Fruit fly (Drosophila melanogaster): Measurements from ENCODE around the gene cwo.

cwo gene

DNA sequence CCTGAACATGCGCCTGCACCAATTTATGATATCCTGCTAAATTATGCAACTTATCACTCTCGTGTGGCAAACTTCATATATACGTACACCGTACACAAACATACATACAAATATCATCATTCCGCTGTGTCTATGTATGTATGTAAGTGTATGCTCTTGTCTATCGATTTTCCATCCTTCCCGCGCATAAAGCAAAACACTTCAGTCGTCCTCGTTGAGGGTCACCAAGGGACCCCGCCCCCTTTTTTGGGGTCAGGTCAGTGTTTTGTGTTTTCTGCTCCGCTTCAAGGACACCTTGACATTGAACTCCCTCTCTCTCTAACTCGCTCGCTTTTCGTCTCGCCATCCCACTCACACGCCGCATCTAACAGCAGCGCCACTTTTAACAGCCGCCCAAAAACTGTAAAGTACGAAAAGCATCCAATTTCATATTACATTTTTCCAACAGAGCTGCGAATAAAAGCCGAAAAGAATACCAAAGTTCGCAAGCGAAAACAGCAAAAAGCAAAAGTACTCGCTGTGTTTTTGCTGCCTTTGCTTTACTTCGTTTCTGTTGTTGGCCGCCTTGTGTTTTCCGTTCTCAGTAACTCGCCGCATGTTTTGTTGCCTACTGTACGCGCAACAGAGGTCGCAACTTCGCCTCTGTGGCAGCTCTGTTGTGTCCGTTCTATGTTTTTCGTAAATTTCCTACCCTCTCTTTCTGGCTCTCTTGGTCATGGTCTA is 32.1 kb upstream of the cwo start:
- no peak for TF ChIP-seq woc (GFP tag; optimal IDR thresholded peaks at IDR 0.05)
- no peak for TF ChIP-seq CrebA (GFP tag; optimal IDR thresholded peaks at IDR 0.05; ENCODE audit: borderline replicate concordance)
- TF ChIP-seq Jra (GFP tag; optimal IDR thresholded peaks at IDR 0.05), result no peak
- no peak for TF ChIP-seq sage (GFP tag; optimal IDR thresholded peaks at IDR 0.05)
- TF ChIP-seq dl (GFP tag; optimal IDR thresholded peaks at IDR 0.05; ENCODE audit: insufficient read depth in 1 of 2, partially characterized antibody in 2 of 2), result peak in 1 of 2 experiments; percentile 41
- no peak for TF ChIP-seq Rel (GFP tag; optimal IDR thresholded peaks at IDR 0.05)
- TF ChIP-seq Rel (tag; optimal IDR thresholded peaks at IDR 0.05), result no peak
- no peak for TF ChIP-seq CG9705 (GFP tag; optimal IDR thresholded peaks at IDR 0.05)
- TF ChIP-seq fru (GFP tag; optimal IDR thresholded peaks at IDR 0.05), result no peak
- peak; percentile 57 for TF ChIP-seq psq (GFP tag; optimal IDR thresholded peaks at IDR 0.05)
- no peak for TF ChIP-seq dsf (GFP tag; optimal IDR thresholded peaks at IDR 0.05; ENCODE audit: borderline replicate concordance)
- TF ChIP-seq dmrt93B (GFP tag; optimal IDR thresholded peaks at IDR 0.05), result no peak
- TF ChIP-seq Hr78 (GFP tag; optimal IDR thresholded peaks at IDR 0.05), result no peak
- TF ChIP-seq rgr (GFP tag; optimal IDR thresholded peaks at IDR 0.05), result no peak
- no peak for TF ChIP-seq Dfd (GFP tag; optimal IDR thresholded peaks at IDR 0.05)
- TF ChIP-seq HLH106 (tag; optimal IDR thresholded peaks at IDR 0.05), result no peak
- peak; percentile 47 for TF ChIP-seq Dif (GFP tag; optimal IDR thresholded peaks at IDR 0.05; ENCODE audit: partially characterized antibody)
- peak; percentile 35 for TF ChIP-seq Vsx2 (GFP tag; optimal IDR thresholded peaks at IDR 0.05; ENCODE audit: partially characterized antibody)
- no peak for TF ChIP-seq CG32264 (GFP tag; optimal IDR thresholded peaks at IDR 0.05)

DNA sequence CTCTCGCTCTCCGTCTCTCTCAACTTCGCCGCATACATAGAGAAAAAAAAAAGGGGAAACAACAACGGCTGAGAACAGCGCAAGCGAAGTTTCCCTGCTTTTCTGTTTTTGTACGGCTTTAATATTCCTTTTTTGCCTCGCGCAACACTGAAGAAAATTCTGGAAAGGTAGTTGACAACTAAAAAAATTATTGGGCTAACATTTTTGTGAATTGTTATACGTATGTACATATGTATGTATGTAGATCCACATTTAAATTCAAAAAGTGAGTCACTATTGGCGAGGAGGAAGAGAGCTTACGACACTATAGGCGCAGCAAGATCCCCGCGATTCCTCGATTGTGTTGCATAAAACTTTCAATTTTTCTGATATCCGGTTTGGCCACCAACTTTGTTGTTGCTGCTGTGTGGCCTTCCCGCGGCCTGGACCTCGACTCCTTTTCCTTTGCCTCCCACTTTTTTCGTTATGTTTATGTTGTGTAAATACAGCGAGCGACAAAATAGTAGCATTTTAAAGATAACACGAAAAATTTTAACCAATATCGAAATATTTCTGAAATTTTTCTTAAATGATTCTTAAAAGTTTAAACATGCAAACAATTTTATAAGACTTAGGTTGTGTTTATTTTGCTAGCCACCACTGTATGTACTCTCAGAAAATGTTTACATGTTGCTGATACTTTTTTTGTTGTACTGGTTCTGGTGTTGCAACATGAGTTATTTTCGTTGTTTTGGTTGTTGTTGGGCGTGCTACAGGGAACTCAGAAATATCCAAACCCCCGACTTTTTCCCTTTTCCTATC is 31.3 kb upstream of the cwo start:
- TF ChIP-seq jim (GFP tag; optimal IDR thresholded peaks at IDR 0.05), result no peak
- TF ChIP-seq CG9705 (GFP tag; optimal IDR thresholded peaks at IDR 0.05), result peak; percentile 92
- peak; percentile 96 for TF ChIP-seq Sp1 (GFP tag; optimal IDR thresholded peaks at IDR 0.05)
- peak; percentile 87 for TF ChIP-seq sage (GFP tag; optimal IDR thresholded peaks at IDR 0.05)
- peak; percentile 86 for TF ChIP-seq sv (GFP tag; optimal IDR thresholded peaks at IDR 0.05)
- TF ChIP-seq CrebA (GFP tag; optimal IDR thresholded peaks at IDR 0.05; ENCODE audit: borderline replicate concordance), result peak; percentile 32
- TF ChIP-seq CG32264 (GFP tag; optimal IDR thresholded peaks at IDR 0.05), result peak; percentile 54
- no peak for TF ChIP-seq dl (GFP tag; optimal IDR thresholded peaks at IDR 0.05; ENCODE audit: insufficient read depth in 1 of 2, partially characterized antibody in 2 of 2)
- TF ChIP-seq psq (GFP tag; optimal IDR thresholded peaks at IDR 0.05), result peak; percentile 94
- peak; percentile 94 for TF ChIP-seq OdsH (GFP tag; optimal IDR thresholded peaks at IDR 0.05)
- peak; percentile 93 for TF ChIP-seq rgr (GFP tag; optimal IDR thresholded peaks at IDR 0.05)
- TF ChIP-seq Hr83 (GFP tag; optimal IDR thresholded peaks at IDR 0.05; ENCODE audit: poor library complexity, severe bottlenecking), result peak; percentile 8
- no peak for TF ChIP-seq Myc (optimal IDR thresholded peaks at IDR 0.05)
- peak; percentile 92 for TF ChIP-seq Hnf4 (GFP tag; optimal IDR thresholded peaks at IDR 0.05)
- TF ChIP-seq Dfd (GFP tag; optimal IDR thresholded peaks at IDR 0.05), result peak; percentile 9
- TF ChIP-seq tai (GFP tag; optimal IDR thresholded peaks at IDR 0.05), result no peak
- no peak for TF ChIP-seq usp (GFP tag; optimal IDR thresholded peaks at IDR 0.05)
- TF ChIP-seq Rel (GFP tag; optimal IDR thresholded peaks at IDR 0.05), result peak; percentile 89
- peak; percentile 75 for TF ChIP-seq Rel (tag; optimal IDR thresholded peaks at IDR 0.05)
- TF ChIP-seq Dif (GFP tag; optimal IDR thresholded peaks at IDR 0.05; ENCODE audit: partially characterized antibody), result no peak
- TF ChIP-seq woc (GFP tag; optimal IDR thresholded peaks at IDR 0.05), result peak; percentile 97
- TF ChIP-seq Hr78 (GFP tag; optimal IDR thresholded peaks at IDR 0.05), result no peak
- TF ChIP-seq N (GFP tag; optimal IDR thresholded peaks at IDR 0.05), result no peak
- peak; percentile 47 for TF ChIP-seq Mio (GFP tag; optimal IDR thresholded peaks at IDR 0.05)
- TF ChIP-seq dsf (GFP tag; optimal IDR thresholded peaks at IDR 0.05; ENCODE audit: borderline replicate concordance), result peak; percentile 66
- no peak for TF ChIP-seq pan (optimal IDR thresholded peaks at IDR 0.05)
- peak; percentile 96 for TF ChIP-seq fru (GFP tag; optimal IDR thresholded peaks at IDR 0.05)
- TF ChIP-seq Jra (GFP tag; optimal IDR thresholded peaks at IDR 0.05), result peak; percentile 88
- no peak for TF ChIP-seq Vsx2 (GFP tag; optimal IDR thresholded peaks at IDR 0.05; ENCODE audit: partially characterized antibody)
- peak; percentile 46 for TF ChIP-seq GATAd (GFP tag; optimal IDR thresholded peaks at IDR 0.05)
- peak; percentile 94 for TF ChIP-seq HLH106 (tag; optimal IDR thresholded peaks at IDR 0.05)
- TF ChIP-seq ey (GFP tag; optimal IDR thresholded peaks at IDR 0.05), result peak; percentile 95
- TF ChIP-seq h (GFP tag; optimal IDR thresholded peaks at IDR 0.05), result peak; percentile 95
- peak; percentile 93 for TF ChIP-seq br (GFP tag; optimal IDR thresholded peaks at IDR 0.05)
- peak; percentile 75 for TF ChIP-seq brk (GFP tag; optimal IDR thresholded peaks at IDR 0.05)
- TF ChIP-seq Abd-B (GFP tag; optimal IDR thresholded peaks at IDR 0.05), result no peak
- TF ChIP-seq dmrt93B (GFP tag; optimal IDR thresholded peaks at IDR 0.05), result peak; percentile 78
- peak; percentile 43 to 95 for TF ChIP-seq foxo (GFP tag; optimal IDR thresholded peaks at IDR 0.05)
- no peak for TF ChIP-seq lola (GFP tag; optimal IDR thresholded peaks at IDR 0.05)

All from whole organism, wandering third instar larva.